Fruit fly (Drosophila melanogaster) whole organism, embryonic: ENCODE measurements around the gene CG33286.

Source experiments
- CG12391 ChIP-seq: fragments of 200-800 bp; sonication (Bioruptor generic); optimal IDR thresholded peaks from 3 replicates; lab custom pipeline; 2018; ENCODE audit warnings: missing biosample characterization, mild to moderate bottlenecking, missing genetic modification characterization, moderate library complexity
- CG13424 ChIP-seq: fragments of 200-800 bp; sonication (Bioruptor generic); optimal IDR thresholded peaks from 2 replicates; lab custom pipeline; 2019; ENCODE audit warnings: missing biosample characterization, mild to moderate bottlenecking, missing genetic modification characterization, moderate library complexity
- CG14710 ChIP-seq: fragments of 200-800 bp; sonication (Bioruptor generic); optimal IDR thresholded peaks from 3 replicates; lab custom pipeline; 2019; ENCODE audit warnings: missing biosample characterization, mild to moderate bottlenecking, missing genetic modification characterization, moderate library complexity
- CG14860 ChIP-seq: fragments of 200-800 bp; sonication (Bioruptor generic); IDR thresholded peaks from 3 replicates; pipeline ENCODE4 v1.3.6; 2022; ENCODE audit warnings: missing biosample characterization, missing genetic modification characterization; ENCODE audit not compliant: partially characterized antibody
- CG14965 ChIP-seq: fragments of 200-800 bp; sonication (Bioruptor generic); optimal IDR thresholded peaks from 2 replicates; lab custom pipeline; 2016; ENCODE audit warnings: missing biosample characterization, missing genetic modification characterization, borderline replicate concordance
- CG16815 ChIP-seq: fragments of 200-800 bp; sonication (Bioruptor generic); optimal IDR thresholded peaks from 3 replicates; lab custom pipeline; 2017; ENCODE audit warnings: missing biosample characterization, mild to moderate bottlenecking, missing genetic modification characterization
- CG18619 ChIP-seq: fragments of 200-800 bp; sonication (Bioruptor generic); optimal IDR thresholded peaks from 3 replicates; lab custom pipeline; 2017; ENCODE audit warnings: missing biosample characterization, mild to moderate bottlenecking, missing genetic modification characterization
- CG2116 ChIP-seq: fragments of 200-800 bp; sonication (Bioruptor generic); optimal IDR thresholded peaks from 3 replicates; lab custom pipeline; 2018; ENCODE audit warnings: missing biosample characterization, mild to moderate bottlenecking, missing genetic modification characterization
- CG3726 ChIP-seq: fragments of 200-800 bp; sonication (Bioruptor generic); IDR thresholded peaks from 3 replicates; pipeline ENCODE4, ENCODE4 v1.3.6; 2022; ENCODE audit warnings: missing biosample characterization, missing genetic modification characterization
- CG3838 ChIP-seq: fragments of 200-800 bp; sonication (Bioruptor generic); optimal IDR thresholded peaks from 3 replicates; lab custom pipeline; 2016; ENCODE audit warnings: missing biosample characterization, missing genetic modification characterization
- CG4282 ChIP-seq: fragments of 200-800 bp; sonication (Bioruptor generic); optimal IDR thresholded peaks from 2 replicates; lab custom pipeline; 2016; ENCODE audit warnings: missing biosample characterization, missing genetic modification characterization
- CG4424 ChIP-seq: fragments of 200-800 bp; sonication (Bioruptor generic); optimal IDR thresholded peaks from 3 replicates; lab custom pipeline; 2016; ENCODE audit warnings: missing biosample characterization, missing genetic modification characterization
- CG6175 ChIP-seq: fragments of 200-800 bp; sonication (Bioruptor generic); IDR thresholded peaks from 3 replicates; pipeline ENCODE4 v1.3.6; 2022; ENCODE audit warnings: missing biosample characterization, missing genetic modification characterization
- CG6683 ChIP-seq: fragments of 200-800 bp; sonication (Bioruptor generic); optimal IDR thresholded peaks from 2 replicates; lab custom pipeline; 2017; ENCODE audit warnings: missing biosample characterization, mild to moderate bottlenecking, missing genetic modification characterization, missing genetic modification reagents
- CG8359 ChIP-seq: fragments of 200-800 bp; sonication (Bioruptor generic); optimal IDR thresholded peaks from 2 replicates; lab custom pipeline; 2017; ENCODE audit warnings: missing biosample characterization, mild to moderate bottlenecking, missing genetic modification characterization, borderline replicate concordance
- CG8924 ChIP-seq: fragments of 200-800 bp; optimal IDR thresholded peaks from 3 replicates; lab custom pipeline; 2019; ENCODE audit warnings: missing biosample characterization, mild to moderate bottlenecking, missing genetic modification characterization, moderate library complexity
- CG9727 ChIP-seq: fragments of 200-800 bp; sonication (Bioruptor generic); optimal IDR thresholded peaks from 3 replicates; lab custom pipeline; 2017; ENCODE audit warnings: missing biosample characterization, mild to moderate bottlenecking, missing genetic modification characterization
- CG9876 ChIP-seq: fragments of 200-800 bp; sonication (Bioruptor generic); optimal IDR thresholded peaks from 2 replicates; lab custom pipeline; 2016; ENCODE audit warnings: missing biosample characterization, missing genetic modification characterization
- Dfd ChIP-seq, 2 experiments: fragments of >200 bp; optimal IDR thresholded peaks; 2 replicates each; lab custom pipeline; 2017; ENCODE audit warnings: missing biosample characterization in 2 of 2, missing genetic modification characterization in 2 of 2
- Dll ChIP-seq: fragments of 200-800 bp; sonication (Bioruptor generic); IDR thresholded peaks from 4 replicates; pipeline ENCODE4 v1.3.6; 2022; ENCODE audit warnings: missing biosample characterization, missing genetic modification characterization; ENCODE audit not compliant: partially characterized antibody
- Hey ChIP-seq: fragments of 200-800 bp; sonication (Bioruptor generic); optimal IDR thresholded peaks from 3 replicates; lab custom pipeline; 2018; ENCODE audit warnings: missing biosample characterization, mild to moderate bottlenecking, missing genetic modification characterization
- MTF-1 ChIP-seq: fragments of 200-800 bp; sonication (Bioruptor generic); optimal IDR thresholded peaks from 2 replicates; lab custom pipeline; 2018; ENCODE audit warnings: missing biosample characterization, mild to moderate bottlenecking, missing genetic modification characterization, borderline replicate concordance
- Max ChIP-seq: fragments of 200-800 bp; sonication (Bioruptor generic); optimal IDR thresholded peaks from 2 replicates; lab custom pipeline; 2016; ENCODE audit warnings: missing biosample characterization, mild to moderate bottlenecking, missing genetic modification characterization
- Nf-YC ChIP-seq: fragments of 200-800 bp; optimal IDR thresholded peaks from 3 replicates; lab custom pipeline; 2019; ENCODE audit warnings: missing biosample characterization, mild to moderate bottlenecking, missing genetic modification characterization, moderate library complexity
- NfI ChIP-seq: fragments of 200-800 bp; sonication (Bioruptor generic); optimal IDR thresholded peaks from 3 replicates; lab custom pipeline; 2018; ENCODE audit warnings: missing biosample characterization, mild to moderate bottlenecking, missing genetic modification characterization, moderate library complexity
- amos ChIP-seq: fragments of 200-800 bp; sonication (Bioruptor generic); IDR thresholded peaks from 2 replicates; pipeline ENCODE4 v1.3.6; 2022; ENCODE audit warnings: missing biosample characterization, missing genetic modification characterization; ENCODE audit not compliant: partially characterized antibody
- crol ChIP-seq: fragments of 200-800 bp; sonication (Bioruptor generic); IDR thresholded peaks from 2 replicates; pipeline ENCODE4 v1.3.6; 2022; ENCODE audit warnings: missing biosample characterization, missing genetic modification characterization
- gce ChIP-seq: fragments of 200-800 bp; sonication (Bioruptor generic); IDR thresholded peaks from 3 replicates; pipeline ENCODE4 v1.3.6; 2022; ENCODE audit warnings: missing biosample characterization, missing genetic modification characterization
- lbe ChIP-seq: fragments of 200-800 bp; sonication (Bioruptor generic); optimal IDR thresholded peaks from 2 replicates; lab custom pipeline; 2016; ENCODE audit warnings: missing biosample characterization, mild to moderate bottlenecking, missing genetic modification characterization
- lola ChIP-seq, 3 experiments: fragments of >200 bp in 2 of 3; fragments of 200-800 bp in 1 of 3; sonication (Bioruptor generic) in 1 of 3; optimal IDR thresholded peaks; 2 replicates each; lab custom pipeline; 2017 to 2019; ENCODE audit warnings: missing biosample characterization in 3 of 3, missing genetic modification characterization in 3 of 3, mild to moderate bottlenecking in 1 of 3, moderate library complexity in 1 of 3
- oc ChIP-seq: fragments of 200-800 bp; sonication (Bioruptor generic); optimal IDR thresholded peaks from 2 replicates; lab custom pipeline; 2018; ENCODE audit warnings: missing biosample characterization, mild to moderate bottlenecking, missing genetic modification characterization, moderate library complexity
- odd ChIP-seq: fragments of 200-800 bp; sonication (Bioruptor generic); optimal IDR thresholded peaks from 2 replicates; lab custom pipeline; 2017; ENCODE audit warnings: missing biosample characterization, mild to moderate bottlenecking, missing genetic modification characterization
- onecut ChIP-seq: fragments of 200-800 bp; sonication (Bioruptor generic); IDR thresholded peaks from 2 replicates; pipeline ENCODE4 v1.3.6; 2022; ENCODE audit warnings: missing biosample characterization, missing genetic modification characterization
- sob ChIP-seq: fragments of 200-800 bp; sonication (Bioruptor generic); IDR thresholded peaks from 2 replicates; pipeline ENCODE4 v1.3.6; 2022; ENCODE audit warnings: missing biosample characterization, missing genetic modification characterization
- trh ChIP-seq: fragments of 200-800 bp; sonication (Bioruptor generic); optimal IDR thresholded peaks from 2 replicates; lab custom pipeline; 2016; ENCODE audit warnings: missing biosample characterization, missing genetic modification characterization
- tx ChIP-seq: fragments of 200-800 bp; sonication (Bioruptor generic); optimal IDR thresholded peaks from 2 replicates; lab custom pipeline; 2016; ENCODE audit warnings: missing biosample characterization, missing genetic modification characterization

CG33286 gene

DNA sequence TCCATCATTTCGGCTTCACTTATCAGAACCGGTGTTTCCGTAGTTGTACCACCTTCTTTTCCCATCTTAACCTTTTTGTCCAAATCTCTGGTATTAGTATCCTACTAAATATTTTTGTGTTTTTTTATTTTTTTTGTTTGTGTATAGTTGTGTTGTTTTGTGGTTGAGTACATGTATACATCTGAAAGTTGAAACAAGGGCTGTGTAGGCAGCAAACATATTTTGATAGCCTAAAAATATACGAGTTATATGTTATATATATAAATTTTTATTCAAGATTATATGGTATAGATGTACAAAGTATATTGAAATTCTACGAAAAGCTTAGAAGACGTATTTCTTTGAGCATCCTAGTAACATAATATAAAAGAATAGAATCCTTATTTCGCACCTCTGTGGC, 3.9 kb downstream of the CG33286 start, which contains the start of gene CG33287:
Gene CG33287, minus strand, starts transcription at position 101 of the 400 bp plus-strand sequence.
- no peak for TF ChIP-seq CG4424 (GFP tag; lab: Kevin White, UChicago)
- no peak for TF ChIP-seq tx (GFP tag; lab: Kevin White, UChicago)
- TF ChIP-seq CG14710 (tag; lab: Kevin White, UChicago) = no peak
- TF ChIP-seq gce (GFP tag; lab: Robert Waterston, UW) = no peak
- TF ChIP-seq, all 482 proteins: peak for 0

dm6 chr3L:20966662-20967061, 7.8 kb downstream of the CG33286 start, which contains the start of gene CG12983:
TSS of gene CG12983 (minus strand) at chr3L:20966762.
- no peak for TF ChIP-seq CG3838
- TF ChIP-seq NfI (GFP tag; lab: Kevin White, UChicago) = no peak
- TF ChIP-seq CG9727 = no peak
- no peak for TF ChIP-seq CG6175 (GFP tag; lab: Robert Waterston, UW)
- TF ChIP-seq CG8924 = no peak
- no peak for TF ChIP-seq CG18619 (GFP tag; lab: Kevin White, UChicago)
- no peak for TF ChIP-seq Nf-YC (tag; lab: Kevin White, UChicago)
- no peak for TF ChIP-seq lola (GFP tag; optimal IDR thresholded peaks at IDR 0.05; lab: Kevin White, UChicago)
- no peak for TF ChIP-seq CG2116 (GFP tag; lab: Kevin White, UChicago)
- no peak for TF ChIP-seq MTF-1 (GFP tag; lab: Kevin White, UChicago)
- TF ChIP-seq Max (GFP tag; lab: Kevin White, UChicago) = no peak
- TF ChIP-seq CG14860 (GFP tag; lab: Robert Waterston, UW) = no peak
- no peak for TF ChIP-seq CG9876 (GFP tag; lab: Kevin White, UChicago)
- no peak for TF ChIP-seq CG3726
- TF ChIP-seq Hey = no peak
- no peak for TF ChIP-seq Dfd (GFP tag; optimal IDR thresholded peaks at IDR 0.05; lab: Kevin White, UChicago)
- TF ChIP-seq CG8359 (GFP tag; lab: Kevin White, UChicago) = no peak
- no peak for TF ChIP-seq trh
- no peak for TF ChIP-seq CG13424 (tag; lab: Kevin White, UChicago)

DNA sequence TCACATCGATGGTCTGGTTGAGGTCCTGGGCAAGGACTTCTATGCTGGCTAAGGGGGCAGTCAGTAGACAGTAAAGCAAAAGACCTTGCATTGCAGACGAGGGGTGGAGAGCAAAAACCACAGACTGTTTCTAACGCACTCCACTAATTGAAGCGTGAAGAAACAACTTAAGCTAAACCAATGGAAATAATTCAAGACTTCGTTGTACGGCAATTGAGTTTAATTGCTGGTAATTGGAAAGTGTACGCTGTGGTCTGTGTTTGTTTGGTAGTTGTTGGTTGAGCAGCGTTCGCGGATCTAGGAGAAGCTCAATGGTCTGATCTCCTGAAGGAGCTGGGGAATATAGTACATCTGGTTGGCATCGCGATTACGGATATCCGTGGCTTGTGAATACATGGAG, 12.0 kb downstream of the CG33286 start, which contains the start of gene CG10587:
Gene CG10587, minus strand, starts transcription at position 101 of the 400 bp plus-strand sequence.
- no peak for TF ChIP-seq CG14965 (GFP tag; lab: Kevin White, UChicago)
- TF ChIP-seq onecut (GFP tag; lab: Robert Waterston, UW) = no peak
- TF ChIP-seq CG4282 (GFP tag; lab: Kevin White, UChicago) = no peak
- TF ChIP-seq crol (GFP tag; lab: Robert Waterston, UW) = no peak
- TF ChIP-seq sob (GFP tag; lab: Robert Waterston, UW) = no peak
- TF ChIP-seq amos (GFP tag; lab: Robert Waterston, UW) = no peak
- TF ChIP-seq odd (GFP tag; lab: Kevin White, UChicago) = no peak
- TF ChIP-seq CG6683 (GFP tag; lab: Kevin White, UChicago) = no peak
- no peak for TF ChIP-seq CG16815 (GFP tag; lab: Kevin White, UChicago)
- TF ChIP-seq Dll (GFP tag; lab: Robert Waterston, UW) = no peak
- TF ChIP-seq CG12391 (tag; lab: Kevin White, UChicago) = no peak
- no peak for TF ChIP-seq oc (tag; lab: Kevin White, UChicago)
- TF ChIP-seq lbe (GFP tag; lab: Kevin White, UChicago) = no peak
